Comparison of ENCODE assay signal across 3 worm cellular contexts in the genomic region with DNA sequence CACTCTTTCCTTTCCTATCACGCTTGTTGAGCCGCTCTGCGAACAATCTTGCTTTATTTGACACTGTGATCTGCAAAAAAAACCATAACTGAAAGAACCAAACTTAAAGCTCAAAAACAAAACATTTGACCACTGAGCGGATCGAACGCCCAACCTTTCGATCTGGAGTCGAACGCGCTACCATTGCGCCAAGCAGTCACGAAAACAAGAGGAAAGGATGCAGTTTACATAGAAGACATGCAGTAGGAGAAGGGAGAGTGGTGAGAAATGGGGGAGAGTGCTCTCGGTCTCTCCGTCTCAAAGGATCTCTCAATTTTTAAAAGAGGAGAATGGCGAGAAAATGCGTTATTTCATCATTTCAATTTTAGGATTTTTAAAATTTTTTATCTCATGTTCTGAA.
A peak's percentile ranks its signal among the peaks of the same experiment; 100 is the strongest.
TF ChIP-seq lines count a peak whose summit lies in the region.

No protein-coding gene starts in this region.

TF ChIP-seq in whole organism, L1 larva, 84 proteins besides CTCF, POLR2A, EP300 and RAD21 (continued from another document and continues in another):
- TF ChIP-seq tbx-2 (tag; optimal IDR thresholded peaks at IDR 0.05; lab: Kevin White, UChicago) = peak; percentile 61
- no peak for TF ChIP-seq tlp-1 (tag; optimal IDR thresholded peaks at IDR 0.05; lab: Kevin White, UChicago)
- peak; percentile 58 for TF ChIP-seq lir-3 (tag; optimal IDR thresholded peaks at IDR 0.05; lab: Kevin White, UChicago; ENCODE audit: poor library complexity)
- no peak for TF ChIP-seq hlh-4 (tag; optimal IDR thresholded peaks at IDR 0.05; lab: Kevin White, UChicago)
- TF ChIP-seq unc-30 (tag; optimal IDR thresholded peaks at IDR 0.05; lab: Kevin White, UChicago) = no peak
- TF ChIP-seq alr-1 (tag; optimal IDR thresholded peaks at IDR 0.05; lab: Kevin White, UChicago; ENCODE audit: borderline replicate concordance) = no peak
- peak; percentile 79 for TF ChIP-seq nhr-47 (tag; optimal IDR thresholded peaks at IDR 0.05; lab: Kevin White, UChicago)
- 0 out of 2 replicates have a peak, but pooled peaks have one; percentile 19 for TF ChIP-seq ceh-88 (GFP tag; IDR thresholded peaks at IDR 0.05; lab: Robert Waterston, UW)
- TF ChIP-seq mab-9 (GFP tag; IDR thresholded peaks at IDR 0.05; lab: Robert Waterston, UW) = no peak
- peak; percentile 24 for TF ChIP-seq fos-1 (tag; optimal IDR thresholded peaks at IDR 0.05; lab: Kevin White, UChicago)
- no peak for TF ChIP-seq nhr-11 (tag; optimal IDR thresholded peaks at IDR 0.05; lab: Kevin White, UChicago)
- TF ChIP-seq egl-13 (tag; optimal IDR thresholded peaks at IDR 0.05; lab: Kevin White, UChicago) = peak; percentile 11
- peak in 1 of 6 experiments; percentile 43 for TF ChIP-seq elt-3 (tag; optimal IDR thresholded peaks at IDR 0.05; lab: Kevin White, UChicago)
- peak; percentile 2 for TF ChIP-seq blmp-1 (tag; optimal IDR thresholded peaks at IDR 0.05; lab: Kevin White, UChicago)
- TF ChIP-seq pag-3 (tag; optimal IDR thresholded peaks at IDR 0.05; lab: Kevin White, UChicago; ENCODE audit: borderline replicate concordance, insufficient read depth) = no peak
- peak in 1 of 2 experiments; percentile 60 for TF ChIP-seq mdl-1 (tag; optimal IDR thresholded peaks at IDR 0.05; lab: Kevin White, UChicago)
- TF ChIP-seq unc-98 (GFP tag; IDR thresholded peaks at IDR 0.05; lab: Robert Waterston, UW) = no peak
- peak; percentile 32 for TF ChIP-seq irx-1 (tag; optimal IDR thresholded peaks at IDR 0.05; lab: Kevin White, UChicago)
- TF ChIP-seq ceh-8 (GFP tag; optimal IDR thresholded peaks at IDR 0.05; lab: Kevin White, UChicago) = peak; percentile 54
- no peak for TF ChIP-seq nhr-76 (tag; optimal IDR thresholded peaks at IDR 0.05; lab: Kevin White, UChicago)
- peak; percentile 61 for TF ChIP-seq fkh-8 (tag; optimal IDR thresholded peaks at IDR 0.05; lab: Kevin White, UChicago)
- no peak for TF ChIP-seq unc-62 (GFP tag; optimal IDR thresholded peaks at IDR 0.05; lab: Kevin White, UChicago)
- TF ChIP-seq ets-5 (GFP tag; IDR thresholded peaks at IDR 0.05; lab: Robert Waterston, UW) = no peak
- TF ChIP-seq dpl-1 (GFP tag; optimal IDR thresholded peaks at IDR 0.05; lab: Kevin White, UChicago) = peak; percentile 26 to 49 (median 49)
- TF ChIP-seq zag-1 (tag; optimal IDR thresholded peaks at IDR 0.05; lab: Kevin White, UChicago) = no peak
- no peak for TF ChIP-seq egl-27 (tag; optimal IDR thresholded peaks at IDR 0.05; lab: Kevin White, UChicago)
- TF ChIP-seq snu-23 (GFP tag; optimal IDR thresholded peaks at IDR 0.05; lab: Kevin White, UChicago) = peak; percentile 85
- TF ChIP-seq hlh-17 (GFP tag; optimal IDR thresholded peaks at IDR 0.05; lab: Kevin White, UChicago; ENCODE audit: borderline replicate concordance) = no peak
- TF ChIP-seq sup-37 (GFP tag; optimal IDR thresholded peaks at IDR 0.05; lab: Kevin White, UChicago) = no peak
- TF ChIP-seq lin-13 (GFP tag; optimal IDR thresholded peaks at IDR 0.05; lab: Kevin White, UChicago) = peak; percentile 42
- TF ChIP-seq efl-1 (optimal IDR thresholded peaks at IDR 0.05; lab: Kevin White, UChicago) = peak; percentile 66 to 70
- TF ChIP-seq efl-1 (GFP tag; optimal IDR thresholded peaks at IDR 0.05 in 1 of 2; lab: Kevin White, UChicago) = peak; percentile 55 to 96
- peak; percentile 73 for TF ChIP-seq rnt-1 (tag; optimal IDR thresholded peaks at IDR 0.05; lab: Kevin White, UChicago)
- no peak for TF ChIP-seq C34B4.2 (tag; optimal IDR thresholded peaks at IDR 0.05; lab: Kevin White, UChicago)
- TF ChIP-seq fkh-10 (GFP tag; optimal IDR thresholded peaks at IDR 0.05; lab: Kevin White, UChicago) = peak; percentile 52
- no peak for TF ChIP-seq unc-130 (tag; optimal IDR thresholded peaks at IDR 0.05; lab: Kevin White, UChicago)
- peak; percentile 76 for TF ChIP-seq nhr-19 (GFP tag; conservative IDR thresholded peaks at IDR 0.05; lab: Robert Waterston, UW)
- peak; percentile 12 for TF ChIP-seq ceh-90 (tag; optimal IDR thresholded peaks at IDR 0.05; lab: Kevin White, UChicago)
- no peak for TF ChIP-seq efl-3 (GFP tag; optimal IDR thresholded peaks at IDR 0.05; lab: Kevin White, UChicago)
- no peak for TF ChIP-seq vab-15 (tag; optimal IDR thresholded peaks at IDR 0.05; lab: Kevin White, UChicago)
- TF ChIP-seq ztf-4 (tag; optimal IDR thresholded peaks at IDR 0.05; lab: Kevin White, UChicago) = peak; percentile 29
- TF ChIP-seq nhr-84 (tag; optimal IDR thresholded peaks at IDR 0.05; lab: Kevin White, UChicago) = no peak

TF ChIP-seq in whole organism, L3 larva, 47 proteins besides CTCF, POLR2A, EP300 and RAD21 (continued from another document):
- no peak for TF ChIP-seq nhr-28 (tag; optimal IDR thresholded peaks at IDR 0.05; lab: Kevin White, UChicago)
- TF ChIP-seq unc-62 (GFP tag; optimal IDR thresholded peaks at IDR 0.05; lab: Kevin White, UChicago) = no peak
- TF ChIP-seq nfya-1 (tag; optimal IDR thresholded peaks at IDR 0.05; lab: Kevin White, UChicago; ENCODE audit: insufficient read depth) = peak; percentile 71
- TF ChIP-seq snpc-4 (tag; optimal IDR thresholded peaks at IDR 0.05; lab: Kevin White, UChicago) = no peak
- TF ChIP-seq fos-1 (tag; optimal IDR thresholded peaks at IDR 0.05; lab: Kevin White, UChicago) = no peak
- TF ChIP-seq mdl-1 (tag; optimal IDR thresholded peaks at IDR 0.05; lab: Kevin White, UChicago) = no peak
- TF ChIP-seq skn-1 (tag; optimal IDR thresholded peaks at IDR 0.05; lab: Kevin White, UChicago) = peak; percentile 34
- no peak for TF ChIP-seq fkh-10 (GFP tag; optimal IDR thresholded peaks at IDR 0.05; lab: Kevin White, UChicago)
- no peak for TF ChIP-seq nhr-237 (tag; optimal IDR thresholded peaks at IDR 0.05; lab: Kevin White, UChicago)
- peak; percentile 26 for TF ChIP-seq pqm-1 (tag; optimal IDR thresholded peaks at IDR 0.05; lab: Kevin White, UChicago)
- no peak for TF ChIP-seq nhr-11 (tag; optimal IDR thresholded peaks at IDR 0.05; lab: Kevin White, UChicago)
- peak; percentile 12 for TF ChIP-seq ceh-82 (tag; optimal IDR thresholded peaks at IDR 0.05; lab: Kevin White, UChicago)
- peak; percentile 30 for TF ChIP-seq egl-5 (tag; optimal IDR thresholded peaks at IDR 0.05; lab: Kevin White, UChicago)
- TF ChIP-seq nhr-77 (tag; optimal IDR thresholded peaks at IDR 0.05; lab: Kevin White, UChicago) = no peak
- TF ChIP-seq lin-15B (tag; optimal IDR thresholded peaks at IDR 0.05; lab: Kevin White, UChicago) = peak; percentile 34
- peak; percentile 71 for TF ChIP-seq pha-4 (tag; optimal IDR thresholded peaks at IDR 0.05; lab: Kevin White, UChicago)

TF ChIP-seq in whole organism, young adult, 124 proteins besides CTCF, POLR2A, EP300 and RAD21 (continued from another document and continues in another):
- no peak for TF ChIP-seq fkh-3 (tag; optimal IDR thresholded peaks at IDR 0.05; lab: Kevin White, UChicago)
- no peak for TF ChIP-seq tbx-9 (tag; optimal IDR thresholded peaks at IDR 0.05; lab: Kevin White, UChicago; ENCODE audit: borderline replicate concordance)
- peak; percentile 52 for TF ChIP-seq sptf-2 (GFP tag; optimal IDR thresholded peaks at IDR 0.05; lab: Kevin White, UChicago)
- TF ChIP-seq nhr-90 (tag; optimal IDR thresholded peaks at IDR 0.05; lab: Kevin White, UChicago) = peak; percentile 91
- TF ChIP-seq nhr-179 (tag; optimal IDR thresholded peaks at IDR 0.05; lab: Kevin White, UChicago) = no peak
- 0 out of 2 replicates have a peak, but pooled peaks have one; percentile 19 for TF ChIP-seq egrh-3 (GFP tag; IDR thresholded peaks at IDR 0.05; lab: Robert Waterston, UW)
- peak; percentile 91 for TF ChIP-seq Y79H2A.3 (GFP tag; conservative IDR thresholded peaks at IDR 0.05; lab: Robert Waterston, UW)
- peak; percentile 65 for TF ChIP-seq T07F8.4 (tag; optimal IDR thresholded peaks at IDR 0.05; lab: Kevin White, UChicago)
- peak; percentile 51; the same call in 1 of the 2 replicates for TF ChIP-seq lir-1 (GFP tag; conservative IDR thresholded peaks at IDR 0.05; lab: Robert Waterston, UW)
- TF ChIP-seq Y53F4B.3 (GFP tag; IDR thresholded peaks at IDR 0.05; lab: Robert Waterston, UW) = no peak
- peak; percentile 78 for TF ChIP-seq let-526 (GFP tag; IDR thresholded peaks at IDR 0.05; lab: Robert Waterston, UW)
- TF ChIP-seq K11D2.4 (GFP tag; IDR thresholded peaks at IDR 0.05; lab: Robert Waterston, UW) = peak; percentile 63
- TF ChIP-seq ztf-3 (GFP tag; optimal IDR thresholded peaks at IDR 0.05; lab: Kevin White, UChicago) = no peak
- peak in 1 of 3 experiments; percentile 76 for TF ChIP-seq lin-35 (GFP tag; optimal IDR thresholded peaks at IDR 0.05; lab: Kevin White, UChicago)
- TF ChIP-seq gei-17 (GFP tag; optimal IDR thresholded peaks at IDR 0.05; lab: Kevin White, UChicago) = peak; percentile 38
- no peak for TF ChIP-seq bed-1 (GFP tag; IDR thresholded peaks at IDR 0.05; lab: Robert Waterston, UW)
- TF ChIP-seq akir-1 (GFP tag; optimal IDR thresholded peaks at IDR 0.05; lab: Kevin White, UChicago) = peak; percentile 47
- TF ChIP-seq unc-62 (GFP tag; optimal IDR thresholded peaks at IDR 0.05; lab: Kevin White, UChicago) = no peak
- TF ChIP-seq madf-6 (GFP tag; IDR thresholded peaks at IDR 0.05; lab: Robert Waterston, UW) = peak; percentile 66
- no peak for TF ChIP-seq Y67H2A.10 (GFP tag; conservative IDR thresholded peaks at IDR 0.05; lab: Robert Waterston, UW)
- TF ChIP-seq repo-1 (tag; optimal IDR thresholded peaks at IDR 0.05; lab: Kevin White, UChicago) = peak; percentile 66
- TF ChIP-seq F57C9.4 (tag; optimal IDR thresholded peaks at IDR 0.05; lab: Kevin White, UChicago) = no peak
- peak; percentile 43; the same call in 1 of the 2 replicates for TF ChIP-seq hsf-1 (GFP tag; IDR thresholded peaks at IDR 0.05; lab: Robert Waterston, UW)
- peak; percentile 75 for TF ChIP-seq mcd-1 (GFP tag; IDR thresholded peaks at IDR 0.05; lab: Robert Waterston, UW)
- no peak; the same call in 1 of the 2 replicates for TF ChIP-seq C06A6.2 (GFP tag; conservative IDR thresholded peaks at IDR 0.05; lab: Robert Waterston, UW)
- TF ChIP-seq tlf-1 (GFP tag; optimal IDR thresholded peaks at IDR 0.05; lab: Kevin White, UChicago) = peak; percentile 45
- no peak for TF ChIP-seq aptf-2 (GFP tag; conservative IDR thresholded peaks at IDR 0.05; lab: Robert Waterston, UW)
- peak; percentile 84 for TF ChIP-seq nfyb-1 (GFP tag; IDR thresholded peaks at IDR 0.05; lab: Robert Waterston, UW)
- TF ChIP-seq bed-2 (GFP tag; IDR thresholded peaks at IDR 0.05; lab: Robert Waterston, UW) = no peak
- TF ChIP-seq Y95B8A.8 (GFP tag; IDR thresholded peaks at IDR 0.05; lab: Robert Waterston, UW) = 0 out of 2 replicates have a peak, but pooled peaks have one; percentile 46
- peak; percentile 60; the same call in 1 of the 2 replicates for TF ChIP-seq rcor-1 (GFP tag; IDR thresholded peaks at IDR 0.05; lab: Robert Waterston, UW)
- TF ChIP-seq ceh-91 (GFP tag; IDR thresholded peaks at IDR 0.05; lab: Robert Waterston, UW) = 0 out of 2 replicates have a peak, but pooled peaks have one; percentile 33
- TF ChIP-seq madf-8 (GFP tag; conservative IDR thresholded peaks at IDR 0.05; lab: Robert Waterston, UW) = peak; percentile 32; the same call in 1 of the 2 replicates
- peak; percentile 11 for TF ChIP-seq dpl-1 (GFP tag; optimal IDR thresholded peaks at IDR 0.05; lab: Kevin White, UChicago)
- TF ChIP-seq egl-44 (GFP tag; IDR thresholded peaks at IDR 0.05; lab: Robert Waterston, UW) = peak; percentile 75; the same call in 1 of the 2 replicates
- peak; percentile 15 for TF ChIP-seq F57A8.1 (GFP tag; optimal IDR thresholded peaks at IDR 0.05; lab: Kevin White, UChicago)
- peak; percentile 74 for TF ChIP-seq ztf-26 (tag; optimal IDR thresholded peaks at IDR 0.05; lab: Kevin White, UChicago)
- TF ChIP-seq mes-4 (tag; optimal IDR thresholded peaks at IDR 0.05; lab: Kevin White, UChicago) = peak; percentile 52
- TF ChIP-seq xnd-1 (tag; optimal IDR thresholded peaks at IDR 0.05; lab: Kevin White, UChicago) = peak; percentile 12
- no peak for TF ChIP-seq F55B11.4 (tag; optimal IDR thresholded peaks at IDR 0.05; lab: Kevin White, UChicago; ENCODE audit: borderline replicate concordance, insufficient read depth)
- no peak for TF ChIP-seq lsy-27 (tag; optimal IDR thresholded peaks at IDR 0.05; lab: Kevin White, UChicago; ENCODE audit: borderline replicate concordance, insufficient read depth)
- peak; percentile 55 for TF ChIP-seq ceh-100 (GFP tag; IDR thresholded peaks at IDR 0.05; lab: Robert Waterston, UW)
- TF ChIP-seq nfya-2 (GFP tag; IDR thresholded peaks at IDR 0.05; lab: Robert Waterston, UW) = no peak
- peak; percentile 82 for TF ChIP-seq Y56A3A.18 (GFP tag; IDR thresholded peaks at IDR 0.05; lab: Robert Waterston, UW)
- peak; percentile 37 for TF ChIP-seq lsl-1 (GFP tag; optimal IDR thresholded peaks at IDR 0.05; lab: Kevin White, UChicago)
- TF ChIP-seq tbp1 (GFP tag; optimal IDR thresholded peaks at IDR 0.05; lab: Kevin White, UChicago) = peak; percentile 98
- no peak for TF ChIP-seq Y53G8AR.9 (GFP tag; conservative IDR thresholded peaks at IDR 0.05; lab: Robert Waterston, UW)
- peak; percentile 66 for TF ChIP-seq lin-54 (GFP tag; optimal IDR thresholded peaks at IDR 0.05; lab: Kevin White, UChicago)
- peak; percentile 93 for TF ChIP-seq zim-3 (tag; optimal IDR thresholded peaks at IDR 0.05; lab: Kevin White, UChicago)
- TF ChIP-seq lin-26 (GFP tag; IDR thresholded peaks at IDR 0.05; lab: Robert Waterston, UW) = peak; percentile 94
- TF ChIP-seq F37B4.10 (GFP tag; IDR thresholded peaks at IDR 0.05; lab: Robert Waterston, UW) = no peak
- TF ChIP-seq sdz-38 (tag; optimal IDR thresholded peaks at IDR 0.05; lab: Kevin White, UChicago) = no peak
- TF ChIP-seq mel-28 (tag; optimal IDR thresholded peaks at IDR 0.05; lab: Kevin White, UChicago; ENCODE audit: borderline replicate concordance) = peak; percentile 22
- peak; percentile 70 for TF ChIP-seq madf-10 (tag; optimal IDR thresholded peaks at IDR 0.05; lab: Kevin White, UChicago)
- TF ChIP-seq chd-7 (tag; optimal IDR thresholded peaks at IDR 0.05; lab: Kevin White, UChicago) = peak; percentile 68
- peak; percentile 45 for TF ChIP-seq F22D6.2 (tag; optimal IDR thresholded peaks at IDR 0.05; lab: Kevin White, UChicago)
- peak; percentile 80 for TF ChIP-seq hmg-1.2 (GFP tag; IDR thresholded peaks at IDR 0.05; lab: Robert Waterston, UW)
- TF ChIP-seq atf-7 (tag; optimal IDR thresholded peaks at IDR 0.05; lab: Kevin White, UChicago) = peak; percentile 21
- TF ChIP-seq ets-4 (GFP tag; optimal IDR thresholded peaks at IDR 0.05; lab: Kevin White, UChicago) = no peak
- TF ChIP-seq hlh-12 (tag; optimal IDR thresholded peaks at IDR 0.05; lab: Kevin White, UChicago) = peak; percentile 69
- peak; percentile 42 to 85 for TF ChIP-seq rec-8 (tag; optimal IDR thresholded peaks at IDR 0.05; lab: Kevin White, UChicago)
- peak; percentile 53 for TF ChIP-seq attf-3 (GFP tag; conservative IDR thresholded peaks at IDR 0.05; lab: Robert Waterston, UW)
- TF ChIP-seq ztf-22 (GFP tag; optimal IDR thresholded peaks at IDR 0.05; lab: Kevin White, UChicago) = no peak
- no peak for TF ChIP-seq ceh-58 (GFP tag; IDR thresholded peaks at IDR 0.05; lab: Robert Waterston, UW)
- no peak for TF ChIP-seq ztf-28 (GFP tag; IDR thresholded peaks at IDR 0.05; lab: Robert Waterston, UW)
- TF ChIP-seq attf-6 (GFP tag; IDR thresholded peaks at IDR 0.05; lab: Robert Waterston, UW) = 0 out of 2 replicates have a peak, but pooled peaks have one; percentile 27
- TF ChIP-seq C17E4.6 (GFP tag; IDR thresholded peaks at IDR 0.05; lab: Robert Waterston, UW) = no peak
- TF ChIP-seq dox-1 (GFP tag; IDR thresholded peaks at IDR 0.05; lab: Robert Waterston, UW) = peak; percentile 81
- TF ChIP-seq B0261.1 (tag; optimal IDR thresholded peaks at IDR 0.05; lab: Kevin White, UChicago) = peak; percentile 95
- TF ChIP-seq snpc-1.3 (tag; optimal IDR thresholded peaks at IDR 0.05; lab: Kevin White, UChicago; ENCODE audit: insufficient read depth) = peak; percentile 72
- peak; percentile 59 for TF ChIP-seq F52B5.7 (tag; optimal IDR thresholded peaks at IDR 0.05; lab: Kevin White, UChicago)
- no peak for TF ChIP-seq ama-1 (optimal IDR thresholded peaks at IDR 0.05; lab: Kevin White, UChicago)
- peak; percentile 70 to 89 for TF ChIP-seq ama-1 (GFP tag; optimal IDR thresholded peaks at IDR 0.05; lab: Kevin White, UChicago)
